Fruit fly (Drosophila melanogaster): ENCODE data around the gene spn-D.

spn-D gene

dm6 chr3R:27153062-27153878 is 12.2 kb upstream of the spn-D start (continued):
- peak; percentile 42 for TF ChIP-seq Nf-YB (GFP tag; optimal IDR thresholded peaks at IDR 0.05)
- TF ChIP-seq CG10274 (GFP tag; optimal IDR thresholded peaks at IDR 0.05): peak; percentile 38
- no peak for TF ChIP-seq Tbp (GFP tag; optimal IDR thresholded peaks at IDR 0.05)
- no peak for TF ChIP-seq sens-2 (GFP tag; IDR thresholded peaks at IDR 0.05)
- peak; percentile 1 for TF ChIP-seq YL-1 (GFP tag; optimal IDR thresholded peaks at IDR 0.05)
- TF ChIP-seq CG7928 (GFP tag; optimal IDR thresholded peaks at IDR 0.05): peak; percentile 28
- TF ChIP-seq gsb-n (tag; optimal IDR thresholded peaks at IDR 0.05): peak; percentile 35
- TF ChIP-seq gem (tag; optimal IDR thresholded peaks at IDR 0.05): peak; percentile 72
- no peak for TF ChIP-seq Poxn (GFP tag; IDR thresholded peaks at IDR 0.05)
- TF ChIP-seq Awh (GFP tag; IDR thresholded peaks at IDR 0.05): peak; percentile 58; the same call in 1 of the 2 replicates
- TF ChIP-seq CG10147 (GFP tag; optimal IDR thresholded peaks at IDR 0.05): peak; percentile 78
- TF ChIP-seq Hr39 (optimal IDR thresholded peaks at IDR 0.05): no peak
- TF ChIP-seq CG9817 (tag; optimal IDR thresholded peaks at IDR 0.05): peak; percentile 35
- no peak for TF ChIP-seq bigmax (GFP tag; optimal IDR thresholded peaks at IDR 0.05)
- TF ChIP-seq Fer3 (tag; optimal IDR thresholded peaks at IDR 0.05): peak; percentile 16
- TF ChIP-seq CG4820 (GFP tag; optimal IDR thresholded peaks at IDR 0.05): peak; percentile 35
- 0 out of 2 replicates have a peak, but pooled peaks have one; percentile 7 for TF ChIP-seq CG14014 (GFP tag; IDR thresholded peaks at IDR 0.05)
- no peak for TF ChIP-seq nom (GFP tag; optimal IDR thresholded peaks at IDR 0.05)
- no peak for TF ChIP-seq her (GFP tag; optimal IDR thresholded peaks at IDR 0.05)
- peak; percentile 49 for TF ChIP-seq CG13624 (GFP tag; optimal IDR thresholded peaks at IDR 0.05)
- TF ChIP-seq CG3065 (GFP tag; optimal IDR thresholded peaks at IDR 0.05): no peak
- no peak for TF ChIP-seq CG8944 (GFP tag; optimal IDR thresholded peaks at IDR 0.05)
- TF ChIP-seq chn (GFP tag; optimal IDR thresholded peaks at IDR 0.05): no peak
- peak; percentile 47 for TF ChIP-seq exex (tag; optimal IDR thresholded peaks at IDR 0.05)
- TF ChIP-seq Usf (GFP tag; optimal IDR thresholded peaks at IDR 0.05): peak; percentile 60
- peak; percentile 64 for TF ChIP-seq CG9437 (GFP tag; optimal IDR thresholded peaks at IDR 0.05)
- TF ChIP-seq Chrac-16 (GFP tag; optimal IDR thresholded peaks at IDR 0.05): no peak
- peak; percentile 36 for TF ChIP-seq zfh2 (GFP tag; optimal IDR thresholded peaks at IDR 0.05)
- TF ChIP-seq mirr (GFP tag; optimal IDR thresholded peaks at IDR 0.05): no peak
- peak; percentile 48 for TF ChIP-seq CG2712 (tag; optimal IDR thresholded peaks at IDR 0.05)
- TF ChIP-seq CG15269 (tag; optimal IDR thresholded peaks at IDR 0.05): peak; percentile 70
- TF ChIP-seq CG15601 (tag; optimal IDR thresholded peaks at IDR 0.05): peak; percentile 21
- TF ChIP-seq CG5953 (GFP tag; IDR thresholded peaks at IDR 0.05): no peak
- TF ChIP-seq ap (GFP tag; IDR thresholded peaks at IDR 0.05): no peak
- TF ChIP-seq HHEX (GFP tag; optimal IDR thresholded peaks at IDR 0.05): peak; percentile 23
- TF ChIP-seq CG7271 (tag; optimal IDR thresholded peaks at IDR 0.05): no peak
- no peak for TF ChIP-seq Atf3 (GFP tag; optimal IDR thresholded peaks at IDR 0.05)
- TF ChIP-seq CG6765 (GFP tag; optimal IDR thresholded peaks at IDR 0.05): peak; percentile 29
- TF ChIP-seq bowl (GFP tag; IDR thresholded peaks at IDR 0.05): no peak
- TF ChIP-seq CG1024 (GFP tag; IDR thresholded peaks at IDR 0.05): no peak
- TF ChIP-seq gro (GFP tag; optimal IDR thresholded peaks at IDR 0.05): no peak
- TF ChIP-seq CG4328 (GFP tag; optimal IDR thresholded peaks at IDR 0.05): no peak
- peak; percentile 6; the same call in 1 of the 2 replicates for TF ChIP-seq Adf1 (GFP tag; IDR thresholded peaks at IDR 0.05)
- no peak for TF ChIP-seq pnt (GFP tag; optimal IDR thresholded peaks at IDR 0.05)
- TF ChIP-seq CG12071 (GFP tag; optimal IDR thresholded peaks at IDR 0.05): no peak
- TF ChIP-seq MTF-1 (GFP tag; optimal IDR thresholded peaks at IDR 0.05; ENCODE audit: borderline replicate concordance): no peak
- TF ChIP-seq CG7357 (GFP tag; IDR thresholded peaks at IDR 0.05): 0 out of 3 replicates have a peak, but pooled peaks have one; percentile 33
- no peak for TF ChIP-seq psq (GFP tag; optimal IDR thresholded peaks at IDR 0.05)
- peak; percentile 26 for TF ChIP-seq tap (tag; optimal IDR thresholded peaks at IDR 0.05)
- TF ChIP-seq CG10565 (GFP tag; optimal IDR thresholded peaks at IDR 0.05): no peak

All from whole organism, embryonic.